Fruit fly (Drosophila melanogaster) whole organism, embryonic: ENCODE results near the gene CG32170.

Source experiments
- B-H2 ChIP-seq: fragments of 200-800 bp; sonication (Bioruptor generic); optimal IDR thresholded peaks from 2 replicates; lab custom pipeline; 2018; ENCODE audit warnings: missing biosample characterization, mild to moderate bottlenecking, missing genetic modification characterization
- CG1529 ChIP-seq: fragments of 200-800 bp; sonication (Bioruptor generic); optimal IDR thresholded peaks from 3 replicates; lab custom pipeline; 2018; ENCODE audit warnings: missing biosample characterization, missing genetic modification characterization
- CG16779 ChIP-seq: fragments of 200-800 bp; sonication (Bioruptor generic); IDR thresholded peaks from 2 replicates; pipeline ENCODE4 v1.3.6; 2022; ENCODE audit warnings: missing biosample characterization, missing genetic modification characterization
- CG17612 ChIP-seq: fragments of 200-800 bp; sonication (Bioruptor generic); IDR thresholded peaks from 2 replicates; pipeline ENCODE4 v1.3.6; 2022; ENCODE audit warnings: missing biosample characterization, missing genetic modification characterization
- CG1792 ChIP-seq: fragments of 200-800 bp; sonication (Bioruptor generic); optimal IDR thresholded peaks from 2 replicates; lab custom pipeline; 2016; ENCODE audit warnings: missing biosample characterization, missing genetic modification characterization
- CG18599 ChIP-seq: fragments of 200-800 bp; sonication (Bioruptor generic); optimal IDR thresholded peaks from 3 replicates; lab custom pipeline; 2017; ENCODE audit warnings: missing biosample characterization, missing genetic modification characterization, mild to moderate bottlenecking, moderate library complexity, missing genetic modification reagents
- CG2129 ChIP-seq: fragments of 200-800 bp; sonication (Bioruptor generic); IDR thresholded peaks from 2 replicates; pipeline ENCODE4 v1.3.6; 2022; ENCODE audit warnings: missing biosample characterization, missing genetic modification characterization; ENCODE audit not compliant: partially characterized antibody
- CG31224 ChIP-seq: fragments of 200-800 bp; sonication (Bioruptor generic); IDR thresholded peaks from 2 replicates; pipeline ENCODE4 v1.3.6; 2022; ENCODE audit warnings: missing biosample characterization, missing genetic modification characterization
- CG33213 ChIP-seq: fragments of 200-800 bp; sonication (Bioruptor generic); optimal IDR thresholded peaks from 3 replicates; lab custom pipeline; 2016; ENCODE audit warnings: missing biosample characterization, missing genetic modification characterization
- CG34224 ChIP-seq: fragments of 200-800 bp; sonication (Bioruptor generic); IDR thresholded peaks from 3 replicates; pipeline ENCODE4 v1.3.6; 2022; ENCODE audit warnings: missing biosample characterization, missing genetic modification characterization; ENCODE audit not compliant: partially characterized antibody
- CG34422 ChIP-seq: fragments of 200-800 bp; sonication (Bioruptor generic); IDR thresholded peaks from 3 replicates; pipeline ENCODE4 v1.3.6; 2022; ENCODE audit warnings: missing biosample characterization, missing genetic modification characterization
- CG43689 ChIP-seq: fragments of 200-800 bp; sonication (Bioruptor generic); IDR thresholded peaks from 2 replicates; pipeline ENCODE4 v1.3.6; 2022; ENCODE audit warnings: missing biosample characterization, missing genetic modification characterization
- CG4707 ChIP-seq: fragments of 200-800 bp; sonication (Bioruptor generic); optimal IDR thresholded peaks from 2 replicates; lab custom pipeline; 2018; ENCODE audit warnings: missing biosample characterization, mild to moderate bottlenecking, missing genetic modification characterization, moderate library complexity
- CG6654 ChIP-seq: fragments of 200-800 bp; sonication (Bioruptor generic); optimal IDR thresholded peaks from 2 replicates; lab custom pipeline; 2017; ENCODE audit warnings: missing biosample characterization, mild to moderate bottlenecking, missing genetic modification characterization
- CG6683 ChIP-seq: fragments of 200-800 bp; sonication (Bioruptor generic); optimal IDR thresholded peaks from 2 replicates; lab custom pipeline; 2017; ENCODE audit warnings: missing biosample characterization, mild to moderate bottlenecking, missing genetic modification characterization, missing genetic modification reagents
- CG7357 ChIP-seq: fragments of 200-800 bp; sonication (Bioruptor generic); IDR thresholded peaks from 3 replicates; pipeline ENCODE4 v1.3.6; 2022; ENCODE audit warnings: missing biosample characterization, missing genetic modification characterization
- CG8281 ChIP-seq: fragments of 200-800 bp; sonication (Bioruptor generic); optimal IDR thresholded peaks from 2 replicates; lab custom pipeline; 2018; ENCODE audit warnings: missing biosample characterization, mild to moderate bottlenecking, missing genetic modification characterization, moderate library complexity
- CTCF ChIP-seq: fragments of 200-800 bp; sonication (Bioruptor generic); optimal IDR thresholded peaks from 2 replicates; lab custom pipeline; 2017; ENCODE audit warnings: missing biosample characterization, mild to moderate bottlenecking, missing genetic modification characterization, moderate library complexity
- D19A ChIP-seq: fragments of 200-800 bp; optimal IDR thresholded peaks from 3 replicates; lab custom pipeline; 2019; ENCODE audit warnings: missing biosample characterization, mild to moderate bottlenecking, missing genetic modification characterization, moderate library complexity
- Ets65A ChIP-seq: fragments of 200-800 bp; sonication (Bioruptor generic); peaks from one replicate; lab custom pipeline; 2016; ENCODE audit warnings: missing biosample characterization, missing genetic modification characterization
- Neu2 ChIP-seq: fragments of 200-800 bp; sonication (Bioruptor generic); optimal IDR thresholded peaks from 3 replicates; lab custom pipeline; 2016; ENCODE audit warnings: missing biosample characterization, missing genetic modification characterization, borderline replicate concordance
- Rfx ChIP-seq: fragments of 200-800 bp; sonication (Bioruptor generic); IDR thresholded peaks from 2 replicates; pipeline ENCODE4 v1.3.6; 2022; ENCODE audit warnings: missing biosample characterization, missing genetic modification characterization
- Tbp ChIP-seq: fragments of >200 bp; optimal IDR thresholded peaks from 2 replicates; lab custom pipeline; 2018; ENCODE audit warnings: missing biosample characterization, missing genetic modification characterization
- Vsx1 ChIP-seq: fragments of 200-800 bp; sonication (Bioruptor generic); optimal IDR thresholded peaks from 2 replicates; lab custom pipeline; 2017; ENCODE audit warnings: missing biosample characterization, mild to moderate bottlenecking, missing genetic modification characterization, missing genetic modification reagents
- cg ChIP-seq: fragments of 200-800 bp; sonication (Bioruptor generic); optimal IDR thresholded peaks from 3 replicates; lab custom pipeline; 2019; ENCODE audit warnings: missing biosample characterization, mild to moderate bottlenecking, missing genetic modification characterization, moderate library complexity
- cwo ChIP-seq: fragments of 200-800 bp; sonication (Bioruptor generic); optimal IDR thresholded peaks from 3 replicates; lab custom pipeline; 2017; ENCODE audit warnings: missing biosample characterization, missing genetic modification characterization, mild to moderate bottlenecking, moderate library complexity, missing genetic modification reagents
- fru ChIP-seq: fragments of >200 bp; optimal IDR thresholded peaks from 2 replicates; lab custom pipeline; 2017
- gfzf ChIP-seq: fragments of 200-800 bp; sonication (Bioruptor generic); optimal IDR thresholded peaks from 2 replicates; lab custom pipeline; 2016; ENCODE audit warnings: missing biosample characterization, mild to moderate bottlenecking, missing genetic modification characterization, moderate library complexity
- hb ChIP-seq: fragments of 200-800 bp; sonication (Bioruptor generic); IDR thresholded peaks from 3 replicates; pipeline ENCODE4 v1.3.6; 2022; ENCODE audit warnings: missing biosample characterization, missing genetic modification characterization; ENCODE audit not compliant: partially characterized antibody
- ind ChIP-seq: fragments of 200-800 bp; sonication (Bioruptor generic); optimal IDR thresholded peaks from 3 replicates; lab custom pipeline; 2016; ENCODE audit warnings: missing biosample characterization, missing genetic modification characterization
- kni ChIP-seq: fragments of 200-800 bp; sonication (Bioruptor generic); optimal IDR thresholded peaks from 3 replicates; lab custom pipeline; 2017; ENCODE audit warnings: mild to moderate bottlenecking, missing biosample characterization, missing genetic modification reagents, missing genetic modification characterization
- lov ChIP-seq, 2 experiments: fragments of 200-800 bp in 1 of 2; fragments of >200 bp in 1 of 2; sonication (Bioruptor generic) in 1 of 2; IDR thresholded peaks in 1 of 2; optimal IDR thresholded peaks in 1 of 2; 2 replicates in 1 of 2; 3 replicates in 1 of 2; pipeline versions ENCODE4 v1.3.6 to Lab custom; 2017 to 2022; ENCODE audit warnings: missing biosample characterization in 1 of 2, missing genetic modification characterization in 1 of 2
- nmo ChIP-seq: fragments of 200-800 bp; sonication (Bioruptor generic); optimal IDR thresholded peaks from 2 replicates; lab custom pipeline; 2018; ENCODE audit warnings: missing biosample characterization, mild to moderate bottlenecking, missing genetic modification characterization, moderate library complexity
- nom ChIP-seq: fragments of 200-800 bp; sonication (Bioruptor generic); optimal IDR thresholded peaks from 2 replicates; lab custom pipeline; 2017; ENCODE audit warnings: missing biosample characterization, missing genetic modification characterization, mild to moderate bottlenecking, moderate library complexity, missing genetic modification reagents
- salm ChIP-seq: fragments of 200-800 bp; sonication (Bioruptor generic); optimal IDR thresholded peaks from 2 replicates; lab custom pipeline; 2018; ENCODE audit warnings: missing biosample characterization, mild to moderate bottlenecking, missing genetic modification characterization
- schlank ChIP-seq: fragments of 200-800 bp; sonication (Bioruptor generic); optimal IDR thresholded peaks from 2 replicates; lab custom pipeline; 2018; ENCODE audit warnings: missing biosample characterization, mild to moderate bottlenecking, missing genetic modification characterization
- shn ChIP-seq: fragments of 200-800 bp; sonication (Bioruptor generic); optimal IDR thresholded peaks from 3 replicates; lab custom pipeline; 2016; ENCODE audit warnings: missing biosample characterization, missing genetic modification characterization
- sr ChIP-seq: fragments of 200-800 bp; sonication (Bioruptor generic); IDR thresholded peaks from 3 replicates; pipeline ENCODE4 v1.3.6; 2022; ENCODE audit warnings: missing biosample characterization, missing genetic modification characterization
- sug ChIP-seq: fragments of 200-800 bp; optimal IDR thresholded peaks from 2 replicates; lab custom pipeline; 2019; ENCODE audit warnings: missing biosample characterization, mild to moderate bottlenecking, missing genetic modification characterization, moderate library complexity
- tio ChIP-seq: fragments of 200-800 bp; sonication (Bioruptor generic); optimal IDR thresholded peaks from 2 replicates; lab custom pipeline; 2017; ENCODE audit warnings: missing biosample characterization, missing genetic modification characterization, inconsistent platforms
- vfl ChIP-seq: fragments of 200-800 bp; sonication (Bioruptor generic); optimal IDR thresholded peaks from 2 replicates; lab custom pipeline; 2016; ENCODE audit warnings: missing biosample characterization, missing genetic modification characterization

The CG32170 gene

dm6 chr3L:16854387-16855033 is 22.6 kb upstream of the CG32170 start (continued):
- TF ChIP-seq CG17612 (GFP tag; lab: Robert Waterston, UW), result no peak
- TF ChIP-seq B-H2 (GFP tag; lab: Kevin White, UChicago), result no peak
- no peak for TF ChIP-seq vfl (GFP tag; lab: Kevin White, UChicago)
- no peak for TF ChIP-seq tio
- TF ChIP-seq CG18599 (GFP tag; lab: Kevin White, UChicago), result no peak
- peak; percentile 83 for TF ChIP-seq cg (GFP tag; lab: Kevin White, UChicago)
- no peak for TF ChIP-seq CG33213 (GFP tag; lab: Kevin White, UChicago)
- TF ChIP-seq Vsx1 (GFP tag; lab: Kevin White, UChicago), result no peak
- TF ChIP-seq CG34224 (GFP tag; lab: Robert Waterston, UW), result peak; percentile 28; the same call in 1 of the 3 replicates
- TF ChIP-seq nom (GFP tag; lab: Kevin White, UChicago), result peak; percentile 77
- TF ChIP-seq fru (lab: Kevin White, UChicago), result no peak
- no peak for TF ChIP-seq CG2129 (GFP tag; lab: Robert Waterston, UW)
- TF ChIP-seq nmo (GFP tag; lab: Kevin White, UChicago), result no peak
- TF ChIP-seq gfzf, result no peak

DNA sequence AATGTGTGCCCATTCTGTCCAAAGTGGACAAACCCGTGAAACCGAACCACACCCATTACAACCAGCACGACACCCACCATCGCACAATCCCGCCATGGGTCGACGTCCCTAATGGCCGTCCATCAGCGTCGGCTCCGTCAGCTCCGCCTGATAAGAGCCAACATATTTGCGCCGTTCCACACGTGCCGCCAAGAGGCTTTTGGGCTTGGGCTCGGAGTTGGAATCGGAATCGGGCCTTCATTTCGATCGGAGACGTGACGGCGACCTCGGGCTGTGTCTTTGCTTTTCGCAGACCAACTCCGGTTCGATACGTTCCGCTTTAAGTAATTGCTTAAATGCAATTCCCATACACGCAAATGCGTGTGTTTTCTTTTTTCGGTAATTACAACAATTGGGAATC is 21.8 kb upstream of the CG32170 start:
- no peak for TF ChIP-seq CG8281
- no peak for TF ChIP-seq CG6654 (GFP tag; lab: Kevin White, UChicago)
- no peak for TF ChIP-seq CTCF (GFP tag; lab: Kevin White, UChicago)
- TF ChIP-seq CG1792, result no peak
- TF ChIP-seq vfl (GFP tag; lab: Kevin White, UChicago), result no peak
- TF ChIP-seq sr, result 0 out of 3 replicates have a peak, but pooled peaks have one; percentile 6
- no peak for TF ChIP-seq CG31224 (GFP tag; lab: Robert Waterston, UW)
- peak; percentile 88 for TF ChIP-seq cwo (GFP tag; lab: Kevin White, UChicago)
- TF ChIP-seq salm (tag; lab: Kevin White, UChicago), result no peak
- no peak for TF ChIP-seq ind (GFP tag; lab: Kevin White, UChicago)
- peak; percentile 14; the same call in 1 of the 3 replicates for TF ChIP-seq CG34422 (GFP tag; lab: Robert Waterston, UW)
- no peak for TF ChIP-seq CG18599 (GFP tag; lab: Kevin White, UChicago)
- TF ChIP-seq sug (tag; lab: Kevin White, UChicago), result peak; percentile 24
- no peak for TF ChIP-seq cg (GFP tag; lab: Kevin White, UChicago)
- no peak for TF ChIP-seq CG43689 (GFP tag; lab: Robert Waterston, UW)
- TF ChIP-seq shn (GFP tag; lab: Kevin White, UChicago), result no peak
- TF ChIP-seq Ets65A, result peak; percentile 54
- no peak for TF ChIP-seq D19A (tag; lab: Kevin White, UChicago)
- no peak for TF ChIP-seq Rfx (GFP tag; lab: Robert Waterston, UW)
- peak; percentile 48 for TF ChIP-seq kni (GFP tag; lab: Kevin White, UChicago)
- no peak for TF ChIP-seq CG1529 (GFP tag; lab: Kevin White, UChicago)
- no peak for TF ChIP-seq lov (optimal IDR thresholded peaks at IDR 0.05; lab: Kevin White, UChicago)
- 0 out of 3 replicates have a peak, but pooled peaks have one; percentile 39 for TF ChIP-seq lov (GFP tag; IDR thresholded peaks at IDR 0.05; lab: Robert Waterston, UW)
- TF ChIP-seq CG16779, result peak; percentile 47; the same call in 1 of the 2 replicates
- TF ChIP-seq CG7357 (GFP tag; lab: Robert Waterston, UW), result no peak
- TF ChIP-seq Tbp (GFP tag; lab: Kevin White, UChicago), result no peak
- no peak for TF ChIP-seq Neu2 (GFP tag; lab: Kevin White, UChicago)
- TF ChIP-seq hb (GFP tag; lab: Robert Waterston, UW), result no peak
- TF ChIP-seq schlank (tag; lab: Kevin White, UChicago), result no peak
- no peak for TF ChIP-seq CG6683 (GFP tag; lab: Kevin White, UChicago)
- TF ChIP-seq CG4707, result no peak
